Worm (Caenorhabditis elegans) whole organism, midembryonic: ENCODE results near the gene msp-74.

Experiments
- T22C8.4 ChIP-seq: fragments of 200-800 bp; sonication (Bioruptor generic); IDR thresholded peaks from 2 replicates; pipeline ENCODE4 v1.3.6; 2022; ENCODE audit warnings: missing genetic modification characterization, missing compliant biosample characterization
- flt-1 ChIP-seq: fragments of 200-800 bp; sonication (Bioruptor generic); IDR thresholded peaks from 2 replicates; pipeline ENCODE4 v1.3.6; 2022; ENCODE audit warnings: missing genetic modification characterization, missing compliant biosample characterization
- klf-2 ChIP-seq: fragments of 200-800 bp; sonication (Bioruptor generic); conservative IDR thresholded peaks from 2 replicates; pipeline ENCODE4 v1.3.6; 2022; ENCODE audit warnings: missing genetic modification reagents, missing genetic modification characterization, missing compliant biosample characterization
- med-1 ChIP-seq: sonication (generic microtip); optimal IDR thresholded peaks from 2 replicates; lab custom pipeline; 2017; ENCODE audit warnings: missing genetic modification characterization, mild to moderate bottlenecking, missing compliant biosample characterization, antibody characterized with exemption, missing genetic modification reagents; ENCODE audit not compliant: insufficient read depth
- ztf-29 ChIP-seq: fragments of 200-800 bp; sonication (Bioruptor generic); IDR thresholded peaks from 2 replicates; pipeline ENCODE4 v1.3.6; 2022; ENCODE audit warnings: missing genetic modification reagents, missing genetic modification characterization, missing compliant biosample characterization

Gene msp-74

DNA sequence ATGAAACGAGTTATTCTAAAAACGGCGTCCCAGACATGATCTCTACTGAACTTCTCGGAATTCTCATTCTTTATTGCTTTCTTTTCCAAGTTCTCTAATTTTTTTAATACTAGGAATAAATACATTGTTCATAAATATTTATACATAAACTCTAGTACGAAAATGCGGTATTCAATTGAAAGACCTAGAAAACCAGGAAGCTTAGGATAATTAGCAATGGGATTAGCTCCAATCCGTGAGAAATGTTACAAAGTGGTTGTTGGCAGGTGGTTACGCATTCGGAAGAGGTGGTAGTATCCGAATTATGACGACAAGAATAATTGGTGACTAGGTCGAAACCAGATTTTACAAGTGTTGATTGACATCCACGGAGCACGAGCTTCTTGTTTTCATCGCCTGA lies 48.2 kb downstream of the msp-74 start:
- TF ChIP-seq klf-2 (GFP tag; lab: Robert Waterston, UW) (no peak), T22C8.4 (GFP tag; lab: Robert Waterston, UW) (no peak), ztf-29 (no peak), med-1 (GFP tag; lab: Kevin White, UChicago) (no peak), flt-1 (GFP tag; lab: Robert Waterston, UW) (no peak)
